Worm (Caenorhabditis elegans): ENCODE data around the gene eef-1B.2.

DNA sequence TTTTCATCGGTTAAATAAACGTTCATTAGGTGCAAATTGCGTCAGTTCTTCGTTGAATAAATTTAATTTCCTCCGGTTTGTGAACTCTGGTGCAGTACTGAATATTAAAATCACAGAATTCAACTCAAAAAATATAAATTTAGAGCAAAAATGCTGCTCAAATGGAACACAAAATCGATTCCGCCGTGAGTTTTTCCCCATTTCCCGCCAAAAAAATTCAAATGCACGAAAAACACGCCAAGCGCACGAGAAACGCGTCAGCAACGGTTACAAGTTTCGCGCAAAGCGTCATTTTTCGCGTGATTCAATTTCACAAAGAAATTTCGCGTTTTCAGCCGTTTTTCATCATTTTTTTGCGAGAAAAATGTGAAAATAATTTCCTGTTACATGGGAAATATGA, 2.3 kb downstream of the eef-1B.2 start, which contains the start of gene hrpu-1:
- peak; percentile 73 to 91 (median 82) for TF ChIP-seq ceh-82 (tag; optimal IDR thresholded peaks at IDR 0.05)
- no peak for TF ChIP-seq ceh-63 (GFP tag; optimal IDR thresholded peaks at IDR 0.05)
- peak; percentile 85 for TF ChIP-seq lin-15B (tag; optimal IDR thresholded peaks at IDR 0.05)
- TF ChIP-seq ama-1 (optimal IDR thresholded peaks at IDR 0.05), result no peak
- peak; percentile 74 for TF ChIP-seq lin-39 (tag; optimal IDR thresholded peaks at IDR 0.05)
- TF ChIP-seq tlp-1 (tag; optimal IDR thresholded peaks at IDR 0.05), result no peak
- TF ChIP-seq sox-4 (tag; optimal IDR thresholded peaks at IDR 0.05), result peak; percentile 3
- TF ChIP-seq lin-13 (GFP tag; optimal IDR thresholded peaks at IDR 0.05), result peak; percentile 70
- peak; percentile 82 for TF ChIP-seq aly-2 (tag; optimal IDR thresholded peaks at IDR 0.05)
- TF ChIP-seq unc-62 (GFP tag; optimal IDR thresholded peaks at IDR 0.05), result no peak
- no peak for TF ChIP-seq lir-3 (tag; optimal IDR thresholded peaks at IDR 0.05; ENCODE audit: poor library complexity)
- peak; percentile 60; the same call in 1 of the 2 replicates for TF ChIP-seq grh-1 (GFP tag; IDR thresholded peaks at IDR 0.05)

All from whole organism, L1 larva.